Worm (Caenorhabditis elegans) whole organism, L4/young adult: Measurements from ENCODE around the gene gst-36.

Source experiments
- W03F9.2 ChIP-seq: fragments of 150-350 bp; optimal IDR thresholded peaks from 2 replicates; lab custom pipeline; 2014; ENCODE audit warnings: missing biosample characterization, missing genetic modification characterization
- dao-5 ChIP-seq: sonication (generic microtip); optimal IDR thresholded peaks from 2 replicates; lab custom pipeline; 2016; ENCODE audit warnings: missing genotype, missing genetic modification characterization, moderate library complexity, missing compliant biosample characterization
- him-1 ChIP-seq: sonication (generic microtip); optimal IDR thresholded peaks from 2 replicates; lab custom pipeline; 2016; ENCODE audit warnings: missing genotype, missing genetic modification reagents, missing genetic modification characterization, missing compliant biosample characterization

gst-36 gene

DNA sequence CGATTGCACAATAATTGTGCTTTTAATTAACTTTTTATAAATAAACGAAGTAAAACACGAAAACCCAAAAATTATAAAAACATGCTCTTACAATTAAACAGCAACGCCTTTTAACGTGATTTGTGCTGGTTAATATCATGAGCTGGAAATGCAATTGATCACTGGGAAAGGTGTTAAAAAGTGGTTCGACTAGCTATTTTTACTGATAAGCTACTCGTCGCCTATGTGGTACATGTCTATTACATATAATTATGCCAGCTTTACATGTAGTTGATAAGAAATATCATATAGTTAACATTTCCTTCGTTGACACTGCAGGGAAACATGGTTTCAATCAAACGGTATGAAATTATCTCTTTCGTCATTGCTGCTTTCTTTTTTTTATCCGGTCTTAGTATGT lies 4.7 kb downstream of the gst-36 start, which contains the start of gene scav-5:
TSS of gene scav-5 (plus strand) at position 297 of the 400 bp plus-strand sequence.
- TF ChIP-seq him-1 (tag; lab: Kevin White, UChicago) (no peak), dao-5 (tag; lab: Kevin White, UChicago) (no peak), W03F9.2 (tag; lab: Kevin White, UChicago) (no peak)

DNA sequence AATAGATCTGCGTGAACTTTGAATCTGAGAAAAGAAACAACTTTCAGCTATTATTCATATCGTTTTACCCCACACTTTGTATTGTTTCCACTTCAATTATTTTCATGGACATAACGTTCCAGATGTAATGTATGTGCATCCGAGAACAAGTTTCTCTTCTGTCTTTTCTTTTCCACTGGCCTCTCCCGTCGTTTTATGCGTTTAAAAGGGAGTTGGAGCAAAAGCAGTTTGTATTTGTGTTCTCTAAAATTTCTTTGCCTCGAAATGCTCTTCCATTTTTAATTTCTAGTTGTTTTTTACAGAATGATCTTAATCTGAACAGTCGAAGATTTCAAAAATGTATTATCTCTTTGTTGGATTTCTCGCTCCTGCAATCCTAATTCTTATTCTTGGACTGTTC lies 6.1 kb downstream of the gst-36 start, which contains the start of gene R07B1.11:
TSS of gene R07B1.11 (plus strand) at position 301 of the 400 bp plus-strand sequence.
- TF ChIP-seq him-1 (tag; lab: Kevin White, UChicago), result no peak
- no peak for TF ChIP-seq dao-5 (tag; lab: Kevin White, UChicago)
- no peak for TF ChIP-seq W03F9.2 (tag; lab: Kevin White, UChicago)

DNA sequence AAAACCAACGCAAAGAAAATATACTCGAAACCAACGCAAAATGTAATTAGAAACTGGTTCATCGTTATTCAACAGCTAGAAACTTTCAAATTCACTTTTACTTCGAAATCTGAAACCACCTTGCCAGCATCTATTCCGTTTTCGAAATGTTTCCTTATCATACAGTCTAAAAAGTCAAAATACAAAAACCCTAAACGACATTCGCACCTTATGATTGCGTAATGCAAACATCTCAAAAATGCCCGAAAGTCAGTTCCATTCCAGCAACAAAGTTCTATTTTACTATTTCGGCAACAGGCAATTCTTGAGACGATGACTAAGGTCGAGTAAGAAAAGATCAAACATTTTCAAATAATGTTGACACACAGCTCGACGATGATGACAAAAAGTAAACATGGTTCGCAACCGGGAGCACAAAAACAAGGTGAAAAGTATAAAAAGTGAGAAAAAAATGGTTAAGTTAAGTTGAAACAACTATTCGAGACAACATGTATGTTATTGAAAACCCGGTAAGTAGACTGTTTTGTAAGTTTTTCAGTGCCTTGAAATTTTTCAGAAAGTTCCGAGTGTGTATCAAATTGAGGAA lies 10.9 kb downstream of the gst-36 start, which contains the start of gene lec-7:
TSS of gene lec-7 (plus strand) at position 297 of the 586 bp plus-strand sequence.
- TF ChIP-seq him-1 (tag; lab: Kevin White, UChicago) (no peak), dao-5 (tag; lab: Kevin White, UChicago) (no peak), W03F9.2 (tag; lab: Kevin White, UChicago) (no peak)

DNA sequence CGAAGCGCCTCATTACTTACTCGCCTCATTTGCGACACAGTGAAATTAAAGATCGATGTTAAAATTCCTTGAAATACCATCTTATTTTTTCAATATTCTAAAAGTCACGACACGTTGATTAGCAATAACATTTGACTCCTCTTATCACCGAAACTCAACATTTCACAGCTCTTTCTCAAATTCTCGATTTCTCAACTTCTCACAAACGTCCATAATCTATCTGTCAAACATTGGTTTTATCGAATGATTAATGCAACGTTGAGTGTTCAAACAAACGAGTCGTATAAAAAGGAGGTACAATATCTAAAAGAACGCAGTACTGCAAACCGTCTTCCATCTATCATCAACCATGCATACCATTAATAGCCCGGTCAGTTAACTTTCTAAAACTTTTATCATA lies 12.5 kb downstream of the gst-36 start, which contains the start of gene lec-8:
TSS of gene lec-8 (plus strand) at position 314 of the 400 bp plus-strand sequence.
- no peak for TF ChIP-seq him-1 (tag; lab: Kevin White, UChicago)
- TF ChIP-seq W03F9.2 (tag; lab: Kevin White, UChicago), result no peak
- TF ChIP-seq dao-5 (tag; lab: Kevin White, UChicago), result no peak

DNA sequence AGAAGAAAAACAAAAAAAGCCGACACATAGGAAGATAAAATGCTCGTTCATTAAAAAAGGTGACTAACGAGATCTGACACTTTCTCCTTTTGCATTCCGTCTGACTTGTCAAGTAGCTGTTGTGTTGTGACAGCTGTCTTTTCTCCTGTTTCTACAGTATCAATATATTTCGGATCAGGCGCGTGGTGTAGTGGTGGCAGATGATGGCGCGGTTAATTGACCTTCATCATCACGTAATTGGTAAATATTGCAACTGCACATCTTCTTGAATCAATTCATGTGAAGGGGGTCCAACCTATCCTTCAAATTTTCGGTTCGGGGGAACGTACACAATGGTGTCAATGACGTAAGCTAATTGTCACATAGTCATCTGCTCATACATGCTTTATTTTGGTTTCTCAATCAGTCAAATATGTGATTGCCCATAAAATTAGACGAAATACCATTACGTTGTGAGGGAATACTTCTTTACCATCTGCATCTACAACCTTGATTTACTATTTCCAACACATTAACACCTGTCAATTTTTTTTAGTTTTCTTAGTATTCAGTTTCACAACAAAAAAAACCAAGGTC lies 14.5 kb downstream of the gst-36 start:
- TF ChIP-seq him-1 (tag; lab: Kevin White, UChicago), result no peak
- no peak for TF ChIP-seq dao-5 (tag; lab: Kevin White, UChicago)
- TF ChIP-seq W03F9.2 (tag; lab: Kevin White, UChicago), result no peak

DNA sequence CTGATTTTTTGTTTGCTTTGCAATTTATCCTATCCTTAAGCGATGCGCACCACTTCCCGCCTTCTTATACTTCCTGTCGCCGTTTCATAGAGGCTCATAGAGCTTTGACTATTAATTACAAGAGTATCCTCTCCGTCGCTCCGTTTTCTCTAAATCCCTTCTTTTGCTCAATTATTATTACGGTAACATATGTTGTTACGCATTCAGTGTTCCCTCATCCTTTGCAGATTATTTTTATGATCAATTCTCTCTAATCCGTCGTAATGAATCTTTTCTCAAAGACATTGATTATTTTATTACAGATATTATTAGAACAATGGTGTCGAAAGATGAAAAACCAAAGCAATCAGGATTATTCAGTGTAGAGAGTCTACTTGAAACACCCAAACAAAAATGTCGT lies 15.8 kb downstream of the gst-36 start, which contains the start of gene vab-15:
TSS of gene vab-15 (plus strand) at position 301 of the 400 bp plus-strand sequence.
- no peak for TF ChIP-seq W03F9.2 (tag; lab: Kevin White, UChicago)
- TF ChIP-seq him-1 (tag; lab: Kevin White, UChicago), result no peak
- no peak for TF ChIP-seq dao-5 (tag; lab: Kevin White, UChicago)

DNA sequence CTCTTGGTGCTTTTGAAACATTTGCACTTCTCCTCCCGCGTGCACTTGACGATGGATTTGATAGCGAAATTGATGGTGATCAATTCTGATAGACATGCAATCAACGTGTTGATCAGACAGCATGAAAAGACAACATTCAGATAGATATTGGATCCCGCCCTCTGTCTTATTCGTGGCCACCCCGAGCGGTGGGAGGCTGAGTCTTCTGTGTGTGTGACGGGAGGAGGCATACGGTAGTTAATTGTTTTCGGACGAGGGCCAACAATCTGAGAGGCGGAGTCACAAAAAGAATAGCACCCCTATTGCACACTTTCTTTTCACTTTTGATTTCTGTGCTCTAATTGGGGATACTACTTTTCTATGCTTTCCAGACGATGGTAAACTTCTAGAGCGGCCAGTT lies 16.8 kb downstream of the gst-36 start:
- TF ChIP-seq W03F9.2 (tag; lab: Kevin White, UChicago) (no peak), him-1 (tag; lab: Kevin White, UChicago) (no peak), dao-5 (tag; lab: Kevin White, UChicago) (no peak)

DNA sequence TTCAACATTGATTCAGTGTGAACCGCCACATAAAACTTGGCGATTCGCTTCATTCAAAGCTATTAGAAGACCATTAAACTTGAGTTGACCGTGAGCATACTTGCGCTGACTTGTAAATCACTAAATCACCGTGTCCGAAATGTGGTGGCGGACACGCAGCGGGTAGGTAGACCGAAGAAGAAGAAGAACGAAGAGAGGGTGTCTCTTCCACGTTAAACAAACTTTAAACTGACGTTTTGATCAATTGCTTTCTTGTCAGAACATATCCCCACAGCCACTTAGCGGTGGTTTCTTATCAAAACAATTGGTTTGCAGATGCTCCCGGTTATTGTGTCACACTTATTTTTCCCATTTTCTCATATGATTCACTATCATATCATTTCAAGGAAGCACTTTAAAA lies 19.2 kb downstream of the gst-36 start:
- TF ChIP-seq W03F9.2 (tag; lab: Kevin White, UChicago) (no peak), dao-5 (tag; lab: Kevin White, UChicago) (no peak), him-1 (tag; lab: Kevin White, UChicago) (no peak)

DNA sequence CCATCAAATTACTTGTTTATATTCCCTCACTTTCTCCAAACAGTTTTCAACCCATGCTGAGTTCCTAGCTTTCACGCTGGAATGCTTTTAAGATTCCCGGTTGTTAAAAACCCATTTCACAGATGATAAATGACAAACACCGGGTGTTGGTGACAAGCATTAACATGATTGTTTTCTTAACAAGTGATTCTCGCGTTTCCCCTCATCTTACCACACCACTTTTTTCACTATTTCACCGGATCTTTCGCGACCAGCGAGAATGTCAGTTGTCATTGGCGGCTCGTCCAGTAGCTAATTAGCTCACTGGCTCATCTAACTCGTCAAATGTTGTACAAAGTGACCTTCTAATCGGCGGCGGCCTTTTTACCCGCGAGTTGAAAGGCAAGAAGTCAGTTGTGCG lies 20.7 kb downstream of the gst-36 start:
- TF ChIP-seq W03F9.2 (tag; lab: Kevin White, UChicago) (no peak), dao-5 (tag; lab: Kevin White, UChicago) (no peak), him-1 (tag; lab: Kevin White, UChicago) (no peak)

DNA sequence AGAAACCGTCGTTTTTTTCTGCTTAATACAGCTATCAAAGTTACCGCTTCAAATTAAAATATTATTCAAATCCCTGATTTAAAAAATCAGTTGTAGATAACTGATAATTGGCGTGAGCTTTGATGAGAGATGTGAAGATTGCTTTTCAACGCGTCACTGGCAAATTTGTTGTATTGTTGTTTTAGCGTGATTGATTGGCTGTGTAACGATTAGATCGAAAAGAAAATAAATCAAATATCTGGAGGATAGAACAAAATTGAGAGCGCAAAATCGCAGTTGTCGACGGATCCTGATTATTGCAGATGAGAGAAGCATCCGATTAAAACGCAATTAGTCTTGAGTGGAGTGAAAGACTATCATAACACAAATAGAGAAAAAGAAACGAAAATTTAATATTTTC lies 21.9 kb downstream of the gst-36 start:
- TF ChIP-seq dao-5 (tag; lab: Kevin White, UChicago) (no peak), him-1 (tag; lab: Kevin White, UChicago) (no peak), W03F9.2 (tag; lab: Kevin White, UChicago) (no peak)

DNA sequence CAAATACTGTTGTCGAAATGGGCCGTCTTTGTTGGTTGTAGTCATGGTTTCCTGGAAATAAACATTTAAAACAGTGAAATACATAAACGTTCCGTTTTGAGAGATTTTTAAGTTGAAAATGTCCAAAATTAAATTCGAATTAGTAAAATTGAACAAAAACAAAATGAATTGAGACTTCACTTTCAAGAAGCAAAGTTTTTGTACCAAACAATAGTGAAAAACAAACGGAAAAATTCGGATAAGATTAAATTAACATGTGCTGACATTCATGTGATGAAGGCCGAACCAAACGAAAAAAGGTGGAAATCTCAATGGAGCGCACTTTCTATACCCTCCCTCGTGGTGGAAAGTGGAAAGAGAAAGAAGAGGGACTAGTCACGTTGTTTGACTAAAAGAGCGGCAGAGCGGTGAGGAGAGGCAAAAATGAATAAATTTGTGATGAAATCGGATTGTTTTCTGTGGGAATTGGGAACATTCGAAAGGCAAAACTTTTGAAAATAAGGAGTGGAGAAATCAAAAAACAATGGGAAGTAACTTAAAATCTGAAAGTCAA lies 24.7 kb downstream of the gst-36 start, which contains the start of gene ipla-2:
TSS of gene ipla-2 (minus strand) at position 51 of the 553 bp plus-strand sequence.
- TF ChIP-seq W03F9.2 (tag; lab: Kevin White, UChicago) (peak; percentile 72), dao-5 (tag; lab: Kevin White, UChicago) (no peak), him-1 (tag; lab: Kevin White, UChicago) (no peak)

DNA sequence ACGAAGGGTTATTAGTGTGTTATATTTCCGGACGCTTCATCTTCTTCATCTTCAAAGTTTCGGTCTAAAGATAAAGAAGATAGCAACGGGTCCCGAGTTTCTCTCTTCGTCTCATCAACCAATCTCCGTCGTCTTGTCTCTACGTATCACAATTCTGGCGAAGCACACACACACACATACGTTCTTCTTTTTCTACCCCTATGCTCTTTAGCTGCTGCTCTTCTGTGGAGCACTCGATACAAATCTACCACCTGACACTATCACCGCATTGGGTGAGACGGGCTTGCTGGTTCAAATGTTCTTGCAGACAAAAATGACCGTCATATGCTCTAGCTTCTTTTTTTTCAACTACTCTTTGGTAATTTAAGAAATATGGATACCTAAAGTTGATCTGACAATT lies 30.4 kb downstream of the gst-36 start:
- no peak for TF ChIP-seq dao-5 (tag; lab: Kevin White, UChicago)
- no peak for TF ChIP-seq W03F9.2 (tag; lab: Kevin White, UChicago)
- no peak for TF ChIP-seq him-1 (tag; lab: Kevin White, UChicago)

DNA sequence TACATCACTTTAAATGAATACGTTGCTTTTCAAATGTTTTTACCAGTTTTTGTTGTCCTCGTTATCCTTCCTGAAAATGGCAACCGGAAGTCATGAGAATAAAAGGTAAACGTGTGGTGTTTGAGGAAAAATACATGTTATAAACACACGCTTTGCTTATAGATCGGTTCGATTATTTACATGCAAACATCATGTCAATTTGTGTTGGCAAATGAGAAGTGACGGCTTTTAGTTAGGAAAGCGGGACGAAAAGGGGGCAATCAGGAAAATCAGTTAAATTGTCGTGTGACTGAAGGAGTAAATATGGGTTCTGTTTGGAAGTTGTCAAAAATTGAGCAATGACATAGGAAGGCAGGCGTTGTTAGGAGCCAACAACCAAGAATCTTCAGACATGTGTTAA lies 31.5 kb downstream of the gst-36 start, which contains the start of gene rrc-1:
TSS of gene rrc-1 (minus strand) at position 74 of the 400 bp plus-strand sequence.
- TF ChIP-seq W03F9.2 (tag; lab: Kevin White, UChicago) (no peak), him-1 (tag; lab: Kevin White, UChicago) (no peak), dao-5 (tag; lab: Kevin White, UChicago) (no peak)
